Worm (Caenorhabditis elegans) whole organism, L4 larva: ENCODE measurements around the gene Y15E3A.3.

Experiments
- F49E8.2 ChIP-seq: sonication (generic microtip); optimal IDR thresholded peaks from 2 replicates; lab custom pipeline; 2016; ENCODE audit warnings: missing compliant biosample characterization, mild to moderate bottlenecking, missing genetic modification characterization, borderline replicate concordance
- T20F7.1 ChIP-seq: fragments of 200-800 bp; sonication (Bioruptor generic); optimal IDR thresholded peaks from 2 replicates; lab custom pipeline; 2018; ENCODE audit warnings: mild to moderate bottlenecking, missing genetic modification characterization, missing compliant biosample characterization
- Y105C5A.15 ChIP-seq: fragments of 200-800 bp; sonication (Bioruptor generic); IDR thresholded peaks from 2 replicates; pipeline ENCODE4 v1.3.6; 2022; ENCODE audit warnings: missing genetic modification characterization, missing compliant biosample characterization
- Y48G9A.11 ChIP-seq: fragments of 200-800 bp; sonication (Bioruptor generic); IDR thresholded peaks from 2 replicates; pipeline ENCODE4 v1.3.6; 2022; ENCODE audit warnings: missing genetic modification reagents, missing genetic modification characterization, missing compliant biosample characterization
- Y75B8A.6 ChIP-seq: fragments of 200-800 bp; sonication (Bioruptor generic); IDR thresholded peaks from 2 replicates; pipeline ENCODE4 v1.3.6; 2022; ENCODE audit warnings: missing genetic modification reagents, missing genetic modification characterization, missing compliant biosample characterization
- ZK337.2 ChIP-seq: fragments of 200-800 bp; sonication (Bioruptor generic); IDR thresholded peaks from 2 replicates; pipeline ENCODE4 v1.3.6; 2022; ENCODE audit warnings: missing genetic modification reagents, missing genetic modification characterization, missing compliant biosample characterization
- ZK546.5 ChIP-seq, 2 experiments: sonication (generic microtip); optimal IDR thresholded peaks; 2 replicates each; lab custom pipeline; 2017; ENCODE audit warnings: missing biosample characterization in 2 of 2, missing genetic modification characterization in 2 of 2
- aha-1 ChIP-seq: fragments of 150-350 bp; peaks from one replicate; lab custom pipeline; 2014; ENCODE audit warnings: missing biosample characterization, missing genetic modification characterization
- aly-2 ChIP-seq: sonication (generic microtip); optimal IDR thresholded peaks from 2 replicates; lab custom pipeline; 2018; ENCODE audit warnings: missing biosample characterization, missing genetic modification characterization
- attf-4 ChIP-seq: sonication (generic microtip); optimal IDR thresholded peaks from 3 replicates; lab custom pipeline; 2017; ENCODE audit warnings: missing biosample characterization, missing genetic modification characterization
- ceh-28 ChIP-seq: fragments of 150-350 bp; optimal IDR thresholded peaks from 2 replicates; lab custom pipeline; 2014; ENCODE audit warnings: missing biosample characterization, missing genetic modification reagents, missing genetic modification characterization
- ceh-44 ChIP-seq: fragments of 200-800 bp; sonication (Bioruptor generic); IDR thresholded peaks from 2 replicates; pipeline ENCODE4 v1.3.6; 2022; ENCODE audit warnings: missing genetic modification reagents, missing genetic modification characterization, missing compliant biosample characterization
- ctbp-1 ChIP-seq: fragments of 200-800 bp; sonication (Bioruptor generic); IDR thresholded peaks from 2 replicates; pipeline ENCODE4 v1.3.6; 2022; ENCODE audit warnings: missing genetic modification reagents, missing genetic modification characterization, missing compliant biosample characterization
- dmd-6 ChIP-seq: fragments of 200-800 bp; sonication (Bioruptor generic); IDR thresholded peaks from 2 replicates; pipeline ENCODE4 v1.3.6; 2022; ENCODE audit warnings: missing genetic modification reagents, missing genetic modification characterization, missing compliant biosample characterization
- dpl-1 ChIP-seq: fragments of 150-350 bp; optimal IDR thresholded peaks from 2 replicates; lab custom pipeline; 2014; ENCODE audit warnings: missing biosample characterization, missing genetic modification reagents, missing genetic modification characterization
- duxl-1 ChIP-seq: sonication (generic microtip); optimal IDR thresholded peaks from 2 replicates; lab custom pipeline; 2016; ENCODE audit warnings: mild to moderate bottlenecking, missing genetic modification characterization, moderate library complexity, missing compliant biosample characterization; ENCODE audit not compliant: poor library complexity
- dve-1 ChIP-seq: sonication (generic microtip); optimal IDR thresholded peaks from 2 replicates; lab custom pipeline; 2017; ENCODE audit warnings: antibody characterized with exemption, mild to moderate bottlenecking, missing genetic modification characterization, missing compliant biosample characterization; ENCODE audit not compliant: insufficient read depth
- fos-1 ChIP-seq: fragments of 150-350 bp; optimal IDR thresholded peaks from 2 replicates; lab custom pipeline; 2014; ENCODE audit warnings: missing biosample characterization, missing genetic modification characterization
- hlh-30 ChIP-seq: sonication (generic microtip); optimal IDR thresholded peaks from 2 replicates; lab custom pipeline; 2017; ENCODE audit warnings: antibody characterized with exemption, mild to moderate bottlenecking, missing genetic modification characterization, missing compliant biosample characterization; ENCODE audit not compliant: insufficient read depth
- lin-13 ChIP-seq: fragments of 150-350 bp; optimal IDR thresholded peaks from 2 replicates; lab custom pipeline; 2014; ENCODE audit warnings: missing biosample characterization, missing genetic modification reagents, missing genetic modification characterization
- lin-39 ChIP-seq: fragments of 150-350 bp; optimal IDR thresholded peaks from 2 replicates; lab custom pipeline; 2014; ENCODE audit warnings: missing biosample characterization, missing genetic modification reagents, missing genetic modification characterization
- madf-5 ChIP-seq, 2 experiments: fragments of 200-800 bp; sonication (Bioruptor generic); IDR thresholded peaks; 2 replicates each; pipeline ENCODE4 v1.3.6; 2022; ENCODE audit warnings: missing compliant biosample characterization in 2 of 2, missing genetic modification characterization in 2 of 2
- madf-9 ChIP-seq: fragments of 200-800 bp; sonication (Bioruptor generic); conservative IDR thresholded peaks from 2 replicates; pipeline ENCODE4 v1.3.6; 2022; ENCODE audit warnings: missing genetic modification reagents, missing genetic modification characterization, missing compliant biosample characterization
- mep-1 ChIP-seq: fragments of 150-350 bp; sonication (generic microtip); optimal IDR thresholded peaks from 3 replicates; lab custom pipeline; 2014; ENCODE audit warnings: missing biosample characterization, missing genetic modification characterization
- mxl-2 ChIP-seq: fragments of 200-800 bp; sonication (Bioruptor generic); conservative IDR thresholded peaks from 2 replicates; pipeline ENCODE4 v1.3.6; 2022; ENCODE audit warnings: missing genetic modification reagents, missing genetic modification characterization, missing compliant biosample characterization
- nhr-237 ChIP-seq: sonication (generic microtip); optimal IDR thresholded peaks from 2 replicates; lab custom pipeline; 2017; ENCODE audit warnings: missing biosample characterization, missing genetic modification characterization
- nhr-28 ChIP-seq: fragments of 150-350 bp; optimal IDR thresholded peaks from 2 replicates; lab custom pipeline; 2014; ENCODE audit warnings: missing biosample characterization, missing genetic modification characterization
- nhr-77 ChIP-seq: fragments of 150-350 bp; optimal IDR thresholded peaks from 2 replicates; lab custom pipeline; 2014; ENCODE audit warnings: missing biosample characterization, missing genetic modification characterization
- php-3 ChIP-seq: fragments of 200-800 bp; sonication (Bioruptor generic); IDR thresholded peaks from 2 replicates; pipeline ENCODE4 v1.3.6; 2022; ENCODE audit warnings: missing genetic modification reagents, missing genetic modification characterization, missing compliant biosample characterization
- pqm-1 ChIP-seq: sonication (generic microtip); optimal IDR thresholded peaks from 2 replicates; lab custom pipeline; 2017; ENCODE audit warnings: missing biosample characterization, missing genetic modification characterization
- saeg-2 ChIP-seq: fragments of 200-800 bp; sonication (Bioruptor generic); IDR thresholded peaks from 2 replicates; pipeline ENCODE4 v1.3.6; 2022; ENCODE audit warnings: missing genetic modification reagents, missing genetic modification characterization, missing compliant biosample characterization
- set-16 ChIP-seq: fragments of 200-800 bp; sonication (Bioruptor generic); IDR thresholded peaks from 2 replicates; pipeline ENCODE4 v1.3.6; 2022; ENCODE audit warnings: missing genetic modification reagents, missing genetic modification characterization, missing compliant biosample characterization
- snpc-1.2 ChIP-seq: fragments of 200-800 bp; sonication (Bioruptor generic); IDR thresholded peaks from 2 replicates; pipeline ENCODE4 v1.3.6; 2022; ENCODE audit warnings: missing genetic modification reagents, missing genetic modification characterization, missing compliant biosample characterization
- snpc-4 ChIP-seq: fragments of 150-350 bp; optimal IDR thresholded peaks from 2 replicates; lab custom pipeline; 2014; ENCODE audit warnings: missing biosample characterization, missing genetic modification characterization
- spr-3 ChIP-seq: fragments of 200-800 bp; sonication (Bioruptor generic); optimal IDR thresholded peaks from 2 replicates; lab custom pipeline; 2018; ENCODE audit warnings: mild to moderate bottlenecking, missing genetic modification characterization, missing compliant biosample characterization
- unc-130 ChIP-seq: sonication (generic microtip); optimal IDR thresholded peaks from 2 replicates; lab custom pipeline; 2016; ENCODE audit warnings: missing genetic modification reagents, missing genetic modification characterization, missing compliant biosample characterization
- unc-62 ChIP-seq, 3 experiments: fragments of 150-350 bp in 1 of 3; sonication (generic microtip); optimal IDR thresholded peaks in 2 of 3; peaks in 1 of 3; 1 replicate in 1 of 3; 2 replicates in 2 of 3; lab custom pipeline; 2014 to 2017; ENCODE audit warnings: missing biosample characterization in 3 of 3, missing genetic modification characterization in 3 of 3, missing genetic modification reagents in 3 of 3, missing genotype in 1 of 3
- zag-1 ChIP-seq: fragments of 150-350 bp; optimal IDR thresholded peaks from 2 replicates; lab custom pipeline; 2014; ENCODE audit warnings: missing biosample characterization, missing genetic modification characterization
- zip-2 ChIP-seq: fragments of 150-350 bp; optimal IDR thresholded peaks from 2 replicates; lab custom pipeline; 2014; ENCODE audit warnings: missing biosample characterization, missing genetic modification characterization

The Y15E3A.3 gene

ce11 chrX:15353874-15354480 is 28.4 kb upstream of the Y15E3A.3 start (continued):
- TF ChIP-seq madf-9, result peak; percentile 51
- peak; percentile 93 for TF ChIP-seq mep-1 (tag; lab: Kevin White, UChicago)
- no peak for TF ChIP-seq snpc-1.2 (GFP tag; lab: Robert Waterston, UW)
- peak; percentile 82 for TF ChIP-seq dve-1
- TF ChIP-seq snpc-4 (tag; lab: Kevin White, UChicago), result no peak
- peak; percentile 15 for TF ChIP-seq lin-13 (GFP tag; lab: Kevin White, UChicago)
- TF ChIP-seq spr-3 (GFP tag; lab: Kevin White, UChicago), result peak; percentile 38
- TF ChIP-seq ZK546.5 (tag; optimal IDR thresholded peaks at IDR 0.05; lab: Kevin White, UChicago), result no peak
- peak; percentile 15 for TF ChIP-seq dpl-1 (GFP tag; lab: Kevin White, UChicago)
- no peak for TF ChIP-seq F49E8.2 (tag; lab: Kevin White, UChicago)
- TF ChIP-seq unc-130, result no peak
- TF ChIP-seq zag-1 (tag; lab: Kevin White, UChicago), result peak; percentile 51
- no peak for TF ChIP-seq saeg-2 (GFP tag; lab: Robert Waterston, UW)
- peak; percentile 76 for TF ChIP-seq php-3 (GFP tag; lab: Robert Waterston, UW)
- no peak for TF ChIP-seq attf-4 (tag; lab: Kevin White, UChicago)
- TF ChIP-seq ZK337.2 (GFP tag; lab: Robert Waterston, UW), result no peak
- TF ChIP-seq nhr-77 (tag; lab: Kevin White, UChicago), result peak; percentile 83
- TF ChIP-seq Y105C5A.15 (GFP tag; lab: Robert Waterston, UW), result no peak
- peak; percentile 49 for TF ChIP-seq zip-2 (tag; lab: Kevin White, UChicago)
- no peak for TF ChIP-seq lin-39
- 0 out of 2 replicates have a peak, but pooled peaks have one; percentile 4 for TF ChIP-seq mxl-2 (GFP tag; lab: Robert Waterston, UW)
- peak; percentile 59 for TF ChIP-seq nhr-237 (tag; lab: Kevin White, UChicago)
- no peak for TF ChIP-seq fos-1 (tag; lab: Kevin White, UChicago)
- TF ChIP-seq aly-2, result no peak
- no peak for TF ChIP-seq ceh-44 (GFP tag; lab: Robert Waterston, UW)
- no peak for TF ChIP-seq Y75B8A.6 (GFP tag; lab: Robert Waterston, UW)
- TF ChIP-seq ctbp-1 (GFP tag; lab: Robert Waterston, UW), result peak; percentile 91
- TF ChIP-seq pqm-1 (tag; lab: Kevin White, UChicago), result no peak
- peak; percentile 35 for TF ChIP-seq duxl-1 (tag; lab: Kevin White, UChicago)
- peak; percentile 82 for TF ChIP-seq nhr-28 (tag; lab: Kevin White, UChicago)

- TF ChIP-seq duxl-1 (tag; lab: Kevin White, UChicago) (no peak), Y48G9A.11 (peak; percentile 52), lin-39 (no peak), T20F7.1 (GFP tag; lab: Kevin White, UChicago) (no peak), unc-62 (GFP tag; optimal IDR thresholded peaks at IDR 0.05 in 1 of 2; lab: Kevin White, UChicago) (peak in 1 of 2 experiments; percentile 19), unc-62 (tag; optimal IDR thresholded peaks at IDR 0.05; lab: Kevin White, UChicago) (no peak), hlh-30 (tag; lab: Kevin White, UChicago) (peak; percentile 5), php-3 (GFP tag; lab: Robert Waterston, UW) (no peak), ceh-28 (tag; lab: Kevin White, UChicago) (no peak), pqm-1 (tag; lab: Kevin White, UChicago) (peak; percentile 23), attf-4 (tag; lab: Kevin White, UChicago) (no peak), madf-5 (GFP tag; IDR thresholded peaks at IDR 0.05; lab: Robert Waterston, UW) (peak in 1 of 2 experiments; percentile 42; a peak in 1 of 4 replicates), dmd-6 (GFP tag; lab: Robert Waterston, UW) (no peak), aha-1 (peak; percentile 33), set-16 (GFP tag; lab: Robert Waterston, UW) (no peak)
These were observed 27.3 kb upstream of the Y15E3A.3 start for ce11 chrX:15352871-15353270.
